Worm (Caenorhabditis elegans): Measurements from ENCODE around the gene eat-2.

Gene eat-2

DNA sequence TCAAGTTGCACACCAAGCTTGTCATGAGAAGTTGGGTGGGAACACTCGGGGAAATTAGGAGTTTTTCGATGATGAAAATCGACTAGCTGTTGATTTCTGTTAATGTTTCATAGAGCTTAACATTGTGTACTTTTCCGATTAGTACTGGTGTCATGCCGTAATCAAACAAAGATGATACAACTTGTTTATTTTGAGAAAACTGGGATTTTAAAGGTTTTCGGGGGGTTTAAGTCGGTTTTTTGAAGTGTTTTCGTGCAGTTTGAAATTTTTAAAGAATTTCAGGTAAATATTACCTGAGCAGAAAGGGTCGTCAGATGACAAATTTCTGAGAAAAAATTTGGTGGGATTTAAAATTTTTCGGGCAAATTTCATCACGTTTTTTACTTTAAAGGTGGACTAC lies at the start of gene eat-2:
eat-2 (minus strand) TSS at position 101 of the 400 bp plus-strand sequence.
- TF ChIP-seq attf-4 (tag; optimal IDR thresholded peaks at IDR 0.05) (no peak), lin-15B (tag; optimal IDR thresholded peaks at IDR 0.05) (no peak), aha-1 (tag) (peak; percentile 87), pqm-1 (tag; optimal IDR thresholded peaks at IDR 0.05) (no peak)

DNA sequence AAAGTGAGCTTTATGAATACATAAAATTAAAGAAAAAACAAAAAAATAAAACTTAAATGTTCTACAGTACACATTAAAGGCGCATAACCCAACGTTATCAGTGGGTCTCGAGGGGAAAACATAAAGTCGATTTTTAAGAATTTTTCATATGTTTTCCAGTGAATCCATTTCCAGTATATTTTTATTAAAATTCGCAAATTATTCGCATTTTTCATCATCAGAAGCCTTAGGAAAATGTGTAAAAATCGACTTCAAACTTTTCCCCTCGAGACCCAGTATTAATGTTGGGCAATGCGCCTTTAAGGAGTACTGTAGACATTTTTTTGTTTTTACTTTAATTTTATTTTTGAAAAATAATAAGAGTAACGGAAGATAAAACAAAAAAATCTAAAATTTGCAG lies 46.7 kb upstream of the eat-2 start:
- TF ChIP-seq daf-12 (tag; optimal IDR thresholded peaks at IDR 0.05) (no peak), jun-1 (tag; optimal IDR thresholded peaks at IDR 0.05) (no peak), unc-130 (GFP tag; optimal IDR thresholded peaks at IDR 0.05) (peak; percentile 31), F49E8.2 (tag; optimal IDR thresholded peaks at IDR 0.05; ENCODE audit: borderline replicate concordance) (peak; percentile 77), D1046.2 (GFP tag; IDR thresholded peaks at IDR 0.05) (no peak)

DNA sequence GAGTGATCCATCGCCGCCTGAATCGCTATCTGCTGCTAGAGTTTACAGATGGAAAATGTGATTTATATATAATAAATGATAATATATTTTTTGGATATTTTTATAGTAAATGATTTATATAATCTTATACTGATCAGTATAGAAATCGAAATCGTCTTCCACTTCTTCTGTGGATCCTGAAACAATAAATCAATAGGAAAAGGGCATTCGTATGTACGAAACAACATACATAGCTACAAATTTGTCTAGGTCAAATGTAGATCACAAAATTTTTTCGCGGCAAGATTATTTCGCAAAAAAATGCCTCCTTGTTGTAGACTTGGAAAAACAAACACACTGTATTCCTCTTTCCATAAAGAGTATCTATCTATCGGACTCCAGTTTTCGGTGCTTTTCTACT lies 42.7 kb upstream of the eat-2 start, which contains the start of gene Y48B6A.10:
Y48B6A.10 (plus strand) TSS at position 301 of the 400 bp plus-strand sequence.
- TF ChIP-seq mep-1 (tag; optimal IDR thresholded peaks at IDR 0.05): no peak
- no peak for TF ChIP-seq ceh-82 (tag; optimal IDR thresholded peaks at IDR 0.05)
- TF ChIP-seq ZK546.5 (tag; optimal IDR thresholded peaks at IDR 0.05): no peak
- no peak for TF ChIP-seq nhr-111 (GFP tag; optimal IDR thresholded peaks at IDR 0.05)
- TF ChIP-seq ceh-62 (tag; optimal IDR thresholded peaks at IDR 0.05): no peak
- TF ChIP-seq nhr-10 (tag; optimal IDR thresholded peaks at IDR 0.05): no peak
- TF ChIP-seq T20F7.1 (GFP tag; optimal IDR thresholded peaks at IDR 0.05): no peak
- no peak for TF ChIP-seq zag-1 (tag; optimal IDR thresholded peaks at IDR 0.05)
- TF ChIP-seq lsy-2 (tag; optimal IDR thresholded peaks at IDR 0.05): no peak
- no peak for TF ChIP-seq aly-2 (tag; optimal IDR thresholded peaks at IDR 0.05)
- no peak for TF ChIP-seq ceh-28 (tag; optimal IDR thresholded peaks at IDR 0.05)

DNA sequence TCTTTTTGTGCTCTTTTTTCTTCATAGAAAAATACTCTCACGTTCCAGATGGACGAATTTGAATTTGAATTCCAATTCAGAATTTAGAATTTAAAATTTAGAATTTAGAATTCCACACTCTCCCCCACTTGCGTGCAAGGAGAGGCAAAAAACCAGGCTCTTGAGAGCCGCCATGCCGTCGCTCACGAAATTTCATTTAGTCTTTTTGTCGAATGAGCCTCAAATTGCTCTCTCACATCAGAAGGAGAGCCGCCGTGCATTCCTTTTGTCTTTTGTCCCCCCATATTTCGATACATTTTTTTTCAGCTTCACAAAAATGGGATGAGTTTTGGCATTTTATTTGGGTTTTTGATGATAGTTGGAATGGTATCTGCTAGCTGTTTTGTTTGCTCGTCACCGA lies 39.7 kb upstream of the eat-2 start, which contains the start of gene hot-7:
hot-7 (plus strand) TSS at position 301 of the 400 bp plus-strand sequence.
- TF ChIP-seq daf-19 (GFP tag; conservative IDR thresholded peaks at IDR 0.05) (no peak), jun-1 (tag; optimal IDR thresholded peaks at IDR 0.05) (no peak)

DNA sequence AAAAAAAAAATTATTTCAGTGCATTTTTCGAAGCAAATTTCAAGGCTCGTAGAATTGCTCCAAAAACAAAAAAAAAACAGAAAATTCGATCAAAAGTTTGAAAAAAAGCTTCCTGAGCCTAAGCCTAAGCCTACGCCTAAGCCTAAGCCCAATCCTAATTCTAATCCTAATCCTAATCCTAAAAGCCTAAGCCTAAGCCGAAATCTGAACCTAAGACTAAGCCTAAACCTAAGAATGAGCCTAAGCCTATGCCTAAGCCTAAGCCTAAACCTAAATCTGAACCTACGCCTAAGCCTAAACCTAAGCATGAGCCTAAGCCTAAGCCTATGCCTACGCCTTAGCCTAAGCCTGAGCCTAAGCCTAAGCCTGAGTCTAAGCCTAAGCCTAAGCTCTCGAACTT lies 34.8 kb upstream of the eat-2 start:
- TF ChIP-seq saeg-2 (GFP tag; IDR thresholded peaks at IDR 0.05): no peak
- TF ChIP-seq lim-7 (GFP tag; IDR thresholded peaks at IDR 0.05): no peak
- no peak for TF ChIP-seq nhr-28 (tag; optimal IDR thresholded peaks at IDR 0.05)
- no peak for TF ChIP-seq F10B5.3 (tag; optimal IDR thresholded peaks at IDR 0.05)
- TF ChIP-seq nhr-77 (tag; optimal IDR thresholded peaks at IDR 0.05): no peak
- TF ChIP-seq madf-9 (GFP tag; conservative IDR thresholded peaks at IDR 0.05): no peak
- TF ChIP-seq daf-19 (GFP tag; conservative IDR thresholded peaks at IDR 0.05): no peak
- no peak for TF ChIP-seq lin-29 (GFP tag; IDR thresholded peaks at IDR 0.05)
- TF ChIP-seq lsy-2 (tag; optimal IDR thresholded peaks at IDR 0.05): no peak

DNA sequence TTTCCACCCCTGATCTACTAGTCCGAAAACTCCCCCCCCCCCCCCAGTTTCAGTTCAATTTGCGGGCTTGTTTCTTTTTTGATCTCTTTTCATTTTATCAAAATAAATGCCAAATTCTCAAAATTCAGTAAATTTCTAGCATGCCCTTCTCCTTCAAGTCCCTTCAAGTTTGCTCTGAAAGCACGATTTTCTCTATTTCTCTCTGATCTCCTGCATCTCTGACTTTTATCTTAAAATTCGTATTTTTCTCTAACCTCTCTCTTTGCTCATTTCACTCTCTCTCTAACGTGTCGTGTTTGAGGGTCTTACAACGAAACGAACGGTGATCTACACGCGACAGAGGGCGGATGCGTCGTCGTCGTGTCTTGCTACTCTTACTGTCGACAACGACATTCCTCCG lies 33.9 kb upstream of the eat-2 start, which contains the start of gene ace-3:
ace-3 (plus strand) TSS at position 301 of the 400 bp plus-strand sequence.
- TF ChIP-seq unc-62 (GFP tag; optimal IDR thresholded peaks at IDR 0.05 in 1 of 2) (peak in 1 of 2 experiments; percentile 27), unc-62 (tag; optimal IDR thresholded peaks at IDR 0.05) (no peak), ztf-7 (tag; optimal IDR thresholded peaks at IDR 0.05) (no peak)

DNA sequence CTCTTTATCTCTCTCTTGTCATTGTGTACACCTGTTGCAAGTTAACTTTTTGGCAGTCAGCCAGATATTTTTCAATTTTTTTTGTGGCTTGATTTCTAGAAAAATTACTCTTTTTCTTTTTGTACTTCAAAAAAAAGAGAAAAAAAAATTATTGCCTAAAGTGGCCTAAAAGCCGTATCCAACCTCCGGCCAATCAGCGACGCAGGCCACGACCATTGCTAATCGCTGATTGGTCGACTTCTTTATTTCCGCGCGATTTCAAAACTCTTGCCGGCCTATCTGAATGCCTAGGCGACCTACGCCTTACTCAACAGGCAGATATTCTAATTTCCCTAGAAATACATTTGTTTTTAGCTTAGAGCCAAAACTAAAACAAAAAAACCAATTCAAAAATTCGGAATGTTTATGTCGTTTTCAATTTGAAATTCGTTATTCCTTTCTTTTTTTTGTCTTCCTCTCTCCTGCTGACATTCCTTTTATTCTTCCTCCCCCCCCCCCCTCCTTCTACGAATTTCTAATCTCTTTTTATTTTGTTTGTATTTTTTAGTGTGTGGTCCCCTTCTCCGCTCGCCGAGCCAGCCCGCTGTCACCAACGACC lies 26.1 kb upstream of the eat-2 start, which contains the start of gene ace-4:
ace-4 (plus strand) TSS at position 548 of the 598 bp plus-strand sequence.
- TF ChIP-seq madf-5 (GFP tag; IDR thresholded peaks at IDR 0.05) (no peak), Y75B8A.6 (GFP tag; IDR thresholded peaks at IDR 0.05) (no peak), ctbp-1 (GFP tag; IDR thresholded peaks at IDR 0.05) (no peak), mdl-1 (tag; optimal IDR thresholded peaks at IDR 0.05) (no peak), unc-130 (GFP tag; optimal IDR thresholded peaks at IDR 0.05) (no peak), Y48G9A.11 (GFP tag; IDR thresholded peaks at IDR 0.05) (no peak), duxl-1 (tag; optimal IDR thresholded peaks at IDR 0.05; ENCODE audit: poor library complexity) (no peak), arid-1 (GFP tag; conservative IDR thresholded peaks at IDR 0.05) (no peak), mxl-2 (GFP tag; conservative IDR thresholded peaks at IDR 0.05) (no peak), F49E8.2 (tag; optimal IDR thresholded peaks at IDR 0.05; ENCODE audit: borderline replicate concordance) (no peak), daf-19 (GFP tag; conservative IDR thresholded peaks at IDR 0.05) (no peak), lim-7 (GFP tag; IDR thresholded peaks at IDR 0.05) (no peak), ceh-32 (tag; optimal IDR thresholded peaks at IDR 0.05; ENCODE audit: poor library complexity) (no peak)
